Fruit fly (Drosophila melanogaster) whole organism, embryonic: ENCODE measurements around the gene CG1143.

Experiments used
- B-H1 ChIP-seq: fragments of 200-800 bp; sonication (Bioruptor generic); IDR thresholded peaks from 3 replicates; pipeline ENCODE4 v1.3.6; 2022; ENCODE audit warnings: missing biosample characterization, missing genetic modification characterization
- CG10267 ChIP-seq: fragments of 200-800 bp; sonication (Bioruptor generic); optimal IDR thresholded peaks from 2 replicates; lab custom pipeline; 2018; ENCODE audit warnings: missing biosample characterization, mild to moderate bottlenecking, missing genetic modification characterization, moderate library complexity
- CG10654 ChIP-seq: fragments of 200-800 bp; sonication (Bioruptor generic); optimal IDR thresholded peaks from 2 replicates; lab custom pipeline; 2016; ENCODE audit warnings: missing biosample characterization, missing genetic modification characterization
- CG1233 ChIP-seq: fragments of 200-800 bp; sonication (Bioruptor generic); optimal IDR thresholded peaks from 4 replicates; lab custom pipeline; 2018; ENCODE audit warnings: missing biosample characterization, mild to moderate bottlenecking, missing genetic modification characterization
- CG12391 ChIP-seq: fragments of 200-800 bp; sonication (Bioruptor generic); optimal IDR thresholded peaks from 3 replicates; lab custom pipeline; 2018; ENCODE audit warnings: missing biosample characterization, mild to moderate bottlenecking, missing genetic modification characterization, moderate library complexity
- CG13894 ChIP-seq: fragments of 200-800 bp; sonication (Bioruptor generic); optimal IDR thresholded peaks from 3 replicates; lab custom pipeline; 2018; ENCODE audit warnings: missing biosample characterization, mild to moderate bottlenecking, missing genetic modification characterization, moderate library complexity
- CG14441 ChIP-seq: fragments of 200-800 bp; sonication (Bioruptor generic); IDR thresholded peaks from 2 replicates; pipeline ENCODE4 v1.3.6; 2022; ENCODE audit warnings: missing biosample characterization, missing genetic modification characterization
- CG15269 ChIP-seq: fragments of 200-800 bp; sonication (Bioruptor generic); optimal IDR thresholded peaks from 2 replicates; lab custom pipeline; 2018; ENCODE audit warnings: missing biosample characterization, mild to moderate bottlenecking, missing genetic modification characterization, moderate library complexity
- CG15514 ChIP-seq: fragments of 200-800 bp; sonication (Bioruptor generic); optimal IDR thresholded peaks from 3 replicates; lab custom pipeline; 2017; ENCODE audit warnings: missing biosample characterization, missing genetic modification characterization, mild to moderate bottlenecking, moderate library complexity, missing genetic modification reagents
- CG17385 ChIP-seq: fragments of 200-800 bp; sonication (Bioruptor generic); optimal IDR thresholded peaks from 3 replicates; lab custom pipeline; 2018; ENCODE audit warnings: missing biosample characterization, mild to moderate bottlenecking, missing genetic modification characterization
- CG17829 ChIP-seq: fragments of 200-800 bp; optimal IDR thresholded peaks from 2 replicates; lab custom pipeline; 2019; ENCODE audit warnings: missing biosample characterization, mild to moderate bottlenecking, missing genetic modification characterization, moderate library complexity
- CG17912 ChIP-seq: fragments of 200-800 bp; sonication (Bioruptor generic); optimal IDR thresholded peaks from 2 replicates; lab custom pipeline; 2018; ENCODE audit warnings: missing biosample characterization, mild to moderate bottlenecking, missing genetic modification characterization
- CG18599 ChIP-seq: fragments of 200-800 bp; sonication (Bioruptor generic); optimal IDR thresholded peaks from 3 replicates; lab custom pipeline; 2017; ENCODE audit warnings: missing biosample characterization, missing genetic modification characterization, mild to moderate bottlenecking, moderate library complexity, missing genetic modification reagents
- CG2678 ChIP-seq: fragments of 200-800 bp; sonication (Bioruptor generic); optimal IDR thresholded peaks from 3 replicates; lab custom pipeline; 2019; ENCODE audit warnings: missing biosample characterization, mild to moderate bottlenecking, missing genetic modification characterization, moderate library complexity
- CG31388 ChIP-seq: fragments of 200-800 bp; sonication (Bioruptor generic); optimal IDR thresholded peaks from 2 replicates; lab custom pipeline; 2016; ENCODE audit warnings: missing biosample characterization, missing genetic modification characterization
- CG3163 ChIP-seq: fragments of 200-800 bp; sonication (Bioruptor generic); optimal IDR thresholded peaks from 3 replicates; lab custom pipeline; 2016; ENCODE audit warnings: missing biosample characterization, missing genetic modification characterization
- CG33213 ChIP-seq: fragments of 200-800 bp; sonication (Bioruptor generic); optimal IDR thresholded peaks from 3 replicates; lab custom pipeline; 2016; ENCODE audit warnings: missing biosample characterization, missing genetic modification characterization
- CG3407 ChIP-seq: fragments of 200-800 bp; sonication (Bioruptor generic); optimal IDR thresholded peaks from 2 replicates; lab custom pipeline; 2018; ENCODE audit warnings: missing biosample characterization, mild to moderate bottlenecking, missing genetic modification characterization
- CG3847 ChIP-seq: fragments of 200-800 bp; sonication (Bioruptor generic); IDR thresholded peaks from 2 replicates; pipeline ENCODE4 v1.3.6; 2022; ENCODE audit warnings: missing biosample characterization, missing genetic modification characterization
- CG5953 ChIP-seq: fragments of 200-800 bp; sonication (Bioruptor generic); IDR thresholded peaks from 2 replicates; pipeline ENCODE4 v1.3.6; 2022; ENCODE audit warnings: missing biosample characterization, missing genetic modification characterization
- CG6272 ChIP-seq: fragments of 200-800 bp; sonication (Bioruptor generic); IDR thresholded peaks from 2 replicates; pipeline ENCODE4 v1.3.6; 2022; ENCODE audit warnings: missing biosample characterization, missing genetic modification characterization
- CG6683 ChIP-seq: fragments of 200-800 bp; sonication (Bioruptor generic); optimal IDR thresholded peaks from 2 replicates; lab custom pipeline; 2017; ENCODE audit warnings: missing biosample characterization, mild to moderate bottlenecking, missing genetic modification characterization, missing genetic modification reagents
- CG7786 ChIP-seq: fragments of 200-800 bp; sonication (Bioruptor generic); optimal IDR thresholded peaks from 2 replicates; lab custom pipeline; 2016; ENCODE audit warnings: missing biosample characterization, missing genetic modification characterization
- CHES-1-like ChIP-seq: fragments of 200-800 bp; sonication (Bioruptor generic); optimal IDR thresholded peaks from 2 replicates; lab custom pipeline; 2016; ENCODE audit warnings: missing biosample characterization, missing genetic modification characterization
- Fer1 ChIP-seq: fragments of 200-800 bp; sonication (Bioruptor generic); optimal IDR thresholded peaks from 2 replicates; lab custom pipeline; 2017; ENCODE audit warnings: missing biosample characterization, mild to moderate bottlenecking, missing genetic modification characterization
- Hmr ChIP-seq: fragments of 200-800 bp; sonication (Bioruptor generic); optimal IDR thresholded peaks from 3 replicates; lab custom pipeline; 2017; ENCODE audit warnings: mild to moderate bottlenecking, missing biosample characterization, missing genetic modification reagents, missing genetic modification characterization
- Hmx ChIP-seq: fragments of 200-800 bp; sonication (Bioruptor generic); optimal IDR thresholded peaks from 2 replicates; lab custom pipeline; 2016; ENCODE audit warnings: missing biosample characterization, missing genetic modification characterization
- NfI ChIP-seq: fragments of 200-800 bp; sonication (Bioruptor generic); optimal IDR thresholded peaks from 3 replicates; lab custom pipeline; 2018; ENCODE audit warnings: missing biosample characterization, mild to moderate bottlenecking, missing genetic modification characterization, moderate library complexity
- Sox102F ChIP-seq: fragments of 200-800 bp; sonication (Bioruptor generic); optimal IDR thresholded peaks from 2 replicates; lab custom pipeline; 2018; ENCODE audit warnings: missing biosample characterization, mild to moderate bottlenecking, missing genetic modification characterization, moderate library complexity
- ash1 ChIP-seq: fragments of 200-800 bp; sonication (Bioruptor generic); optimal IDR thresholded peaks from 2 replicates; lab custom pipeline; 2018; ENCODE audit warnings: missing biosample characterization, mild to moderate bottlenecking, missing genetic modification characterization
- dan ChIP-seq: fragments of 200-800 bp; sonication (Bioruptor generic); IDR thresholded peaks from 2 replicates; pipeline ENCODE4 v1.3.6; 2022; ENCODE audit warnings: missing biosample characterization, missing genetic modification characterization
- fd96Cb ChIP-seq: fragments of 200-800 bp; sonication (Bioruptor generic); optimal IDR thresholded peaks from 2 replicates; lab custom pipeline; 2018; ENCODE audit warnings: missing biosample characterization, mild to moderate bottlenecking, missing genetic modification characterization, moderate library complexity
- ham ChIP-seq: fragments of 200-800 bp; sonication (Bioruptor generic); IDR thresholded peaks from 2 replicates; pipeline ENCODE4 v1.3.6; 2022; ENCODE audit warnings: missing biosample characterization, missing genetic modification characterization
- kah ChIP-seq: fragments of 200-800 bp; sonication (Bioruptor generic); optimal IDR thresholded peaks from 2 replicates; lab custom pipeline; 2018; ENCODE audit warnings: missing biosample characterization, mild to moderate bottlenecking, missing genetic modification characterization
- mirr ChIP-seq: fragments of 200-800 bp; sonication (Bioruptor generic); optimal IDR thresholded peaks from 3 replicates; lab custom pipeline; 2018; ENCODE audit warnings: missing biosample characterization, mild to moderate bottlenecking, missing genetic modification characterization
- nau ChIP-seq: fragments of 200-800 bp; sonication (Bioruptor generic); optimal IDR thresholded peaks from 3 replicates; lab custom pipeline; 2017; ENCODE audit warnings: missing biosample characterization, mild to moderate bottlenecking, missing genetic modification characterization, missing genetic modification reagents
- nerfin-1 ChIP-seq: fragments of 200-800 bp; sonication (Bioruptor generic); optimal IDR thresholded peaks from 3 replicates; lab custom pipeline; 2019; ENCODE audit warnings: missing biosample characterization, mild to moderate bottlenecking, missing genetic modification characterization, moderate library complexity
- nmo ChIP-seq: fragments of 200-800 bp; sonication (Bioruptor generic); optimal IDR thresholded peaks from 2 replicates; lab custom pipeline; 2018; ENCODE audit warnings: missing biosample characterization, mild to moderate bottlenecking, missing genetic modification characterization, moderate library complexity
- org-1 ChIP-seq: fragments of 200-800 bp; sonication (Bioruptor generic); optimal IDR thresholded peaks from 2 replicates; lab custom pipeline; 2017; ENCODE audit warnings: missing biosample characterization, missing genetic modification characterization
- peb ChIP-seq: fragments of 200-800 bp; sonication (Bioruptor generic); IDR thresholded peaks from 2 replicates; pipeline ENCODE4 v1.3.6; 2022; ENCODE audit warnings: missing biosample characterization, missing genetic modification characterization
- rib ChIP-seq: fragments of 200-800 bp; sonication (Bioruptor generic); IDR thresholded peaks from 2 replicates; pipeline ENCODE4 v1.3.6; 2022; ENCODE audit warnings: missing biosample characterization, missing genetic modification characterization
- seq ChIP-seq: fragments of 200-800 bp; sonication (Bioruptor generic); IDR thresholded peaks from 2 replicates; pipeline ENCODE4 v1.3.6; 2022; ENCODE audit warnings: missing biosample characterization, missing genetic modification characterization
- sna ChIP-seq: fragments of 200-800 bp; sonication (Bioruptor generic); IDR thresholded peaks from 2 replicates; pipeline ENCODE4 v1.3.6; 2022; ENCODE audit warnings: missing biosample characterization, missing genetic modification characterization; ENCODE audit not compliant: partially characterized antibody
- trh ChIP-seq: fragments of 200-800 bp; sonication (Bioruptor generic); optimal IDR thresholded peaks from 2 replicates; lab custom pipeline; 2016; ENCODE audit warnings: missing biosample characterization, missing genetic modification characterization
- unc-4 ChIP-seq: fragments of 200-800 bp; sonication (Bioruptor generic); IDR thresholded peaks from 2 replicates; pipeline ENCODE4 v1.3.6; 2022; ENCODE audit warnings: missing biosample characterization, missing genetic modification characterization; ENCODE audit not compliant: partially characterized antibody
- wdn ChIP-seq: fragments of 200-800 bp; sonication (Bioruptor generic); IDR thresholded peaks from 2 replicates; pipeline ENCODE4 v1.3.6; 2022; ENCODE audit warnings: missing biosample characterization, missing genetic modification characterization
- wek ChIP-seq: fragments of 200-800 bp; sonication (Bioruptor generic); optimal IDR thresholded peaks from 3 replicates; lab custom pipeline; 2018; ENCODE audit warnings: missing biosample characterization, mild to moderate bottlenecking, missing genetic modification characterization, moderate library complexity
- zen2 ChIP-seq: fragments of 200-800 bp; sonication (Bioruptor generic); IDR thresholded peaks from 3 replicates; pipeline ENCODE4 v1.3.6; 2022; ENCODE audit warnings: missing biosample characterization, missing genetic modification characterization; ENCODE audit not compliant: partially characterized antibody

Gene CG1143

dm6 chr3L:2636023-2636968, 8.9 kb upstream of the CG1143 start (continued):
- TF ChIP-seq CG6683 (no peak), peb (GFP tag; lab: Robert Waterston, UW) (no peak), kah (GFP tag; lab: Kevin White, UChicago) (no peak), nerfin-1 (tag; lab: Kevin White, UChicago) (no peak), rib (GFP tag; lab: Robert Waterston, UW) (no peak), Hmr (GFP tag; lab: Kevin White, UChicago) (no peak), seq (GFP tag; lab: Robert Waterston, UW) (no peak), nau (GFP tag; lab: Kevin White, UChicago) (no peak), NfI (GFP tag; lab: Kevin White, UChicago) (no peak), CG33213 (GFP tag; lab: Kevin White, UChicago) (no peak), CG6272 (GFP tag; lab: Robert Waterston, UW) (no peak), wdn (GFP tag; lab: Robert Waterston, UW) (no peak), ash1 (GFP tag; lab: Kevin White, UChicago) (no peak), CG13894 (tag; lab: Kevin White, UChicago) (no peak), CHES-1-like (GFP tag; lab: Kevin White, UChicago) (no peak), CG14441 (0 out of 2 replicates have a peak, but pooled peaks have one; percentile 17), trh (GFP tag; lab: Kevin White, UChicago) (no peak), B-H1 (GFP tag; lab: Robert Waterston, UW) (peak; percentile 13; the same call in 1 of the 3 replicates), CG15269 (tag; lab: Kevin White, UChicago) (peak; percentile 26), dan (GFP tag; lab: Robert Waterston, UW) (no peak), org-1 (GFP tag; lab: Kevin White, UChicago) (no peak), CG12391 (tag; lab: Kevin White, UChicago) (peak; percentile 5), Hmx (GFP tag; lab: Kevin White, UChicago) (no peak), CG17385 (GFP tag; lab: Kevin White, UChicago) (peak; percentile 37), CG10654 (GFP tag; lab: Kevin White, UChicago) (peak; percentile 16), fd96Cb (tag; lab: Kevin White, UChicago) (peak; percentile 9), CG2678 (tag; lab: Kevin White, UChicago) (no peak), wek (GFP tag; lab: Kevin White, UChicago) (no peak), sna (no peak; the same call in 1 of the 2 replicates), CG18599 (GFP tag; lab: Kevin White, UChicago) (peak; percentile 35), CG3847 (GFP tag; lab: Robert Waterston, UW) (no peak), unc-4 (no peak), ham (GFP tag; lab: Robert Waterston, UW) (no peak), zen2 (0 out of 3 replicates have a peak, but pooled peaks have one; percentile 22), CG7786 (GFP tag; lab: Kevin White, UChicago) (no peak), Sox102F (GFP tag; lab: Kevin White, UChicago) (peak; percentile 51), nmo (GFP tag; lab: Kevin White, UChicago) (peak; percentile 6), CG3163 (GFP tag; lab: Kevin White, UChicago) (no peak), CG31388 (GFP tag; lab: Kevin White, UChicago) (no peak), CG1233 (GFP tag; lab: Kevin White, UChicago) (no peak), CG5953 (GFP tag; lab: Robert Waterston, UW) (no peak), CG17829 (tag; lab: Kevin White, UChicago) (peak; percentile 12), CG17912 (no peak), CG3407 (GFP tag; lab: Kevin White, UChicago) (no peak), CG15514 (GFP tag; lab: Kevin White, UChicago) (no peak), Fer1 (GFP tag; lab: Kevin White, UChicago) (no peak), mirr (GFP tag; lab: Kevin White, UChicago) (no peak), CG10267 (no peak)
